Worm (Caenorhabditis elegans) whole organism, mixed stage, embryonic: ENCODE results near the gene F46G10.2.
A peak's percentile ranks its signal among the peaks of the same experiment; 100 is the strongest.

Source experiments
- M03D4.4 ChIP-seq: sonication (generic microtip); optimal IDR thresholded peaks from 2 replicates; lab custom pipeline; 2017; ENCODE audit warnings: mild to moderate bottlenecking, missing genetic modification characterization, missing compliant biosample characterization
- ceh-43 ChIP-seq: fragments of 200-800 bp; sonication (Bioruptor generic); optimal IDR thresholded peaks from 2 replicates; lab custom pipeline; 2018; ENCODE audit warnings: mild to moderate bottlenecking, missing genetic modification characterization, moderate library complexity, missing compliant biosample characterization
- ceh-83 ChIP-seq: fragments of 200-800 bp; sonication (Bioruptor generic); optimal IDR thresholded peaks from 2 replicates; lab custom pipeline; 2018; ENCODE audit warnings: mild to moderate bottlenecking, missing genetic modification characterization, missing compliant biosample characterization
- ces-1 ChIP-seq: fragments of 150-350 bp; optimal IDR thresholded peaks from 2 replicates; lab custom pipeline; 2014; ENCODE audit warnings: missing biosample characterization, missing genetic modification reagents, missing genetic modification characterization
- cnd-1 ChIP-seq: fragments of 200-800 bp; sonication (Bioruptor generic); optimal IDR thresholded peaks from 2 replicates; lab custom pipeline; 2018; ENCODE audit warnings: mild to moderate bottlenecking, missing genetic modification characterization, missing compliant biosample characterization
- drap-1 ChIP-seq: fragments of 200-800 bp; sonication (Bioruptor generic); optimal IDR thresholded peaks from 3 replicates; lab custom pipeline; 2018; ENCODE audit warnings: mild to moderate bottlenecking, missing genetic modification characterization, missing compliant biosample characterization
- elt-1 ChIP-seq: sonication (generic microtip); optimal IDR thresholded peaks from 2 replicates; lab custom pipeline; 2017; ENCODE audit warnings: missing genetic modification characterization, mild to moderate bottlenecking, missing compliant biosample characterization, antibody characterized with exemption, moderate library complexity, borderline replicate concordance; ENCODE audit not compliant: insufficient read depth
- elt-3 ChIP-seq: fragments of 150-350 bp; optimal IDR thresholded peaks from 2 replicates; lab custom pipeline; 2014; ENCODE audit warnings: missing biosample characterization, missing genetic modification characterization
- flh-1 ChIP-seq: fragments of 200-800 bp; sonication (Bioruptor generic); optimal IDR thresholded peaks from 2 replicates; lab custom pipeline; 2018; ENCODE audit warnings: mild to moderate bottlenecking, missing genetic modification characterization, moderate library complexity, missing compliant biosample characterization
- ham-2 ChIP-seq: fragments of 200-800 bp; sonication (Bioruptor generic); optimal IDR thresholded peaks from 2 replicates; lab custom pipeline; 2018; ENCODE audit warnings: mild to moderate bottlenecking, missing genetic modification characterization, missing compliant biosample characterization
- hlh-1 ChIP-seq: fragments of 150-350 bp; optimal IDR thresholded peaks from 2 replicates; lab custom pipeline; 2014; ENCODE audit warnings: missing biosample characterization, missing genetic modification reagents, missing genetic modification characterization
- lin-13 ChIP-seq: fragments of 150-350 bp; optimal IDR thresholded peaks from 2 replicates; lab custom pipeline; 2014; ENCODE audit warnings: missing biosample characterization, missing genetic modification characterization
- lin-32 ChIP-seq: fragments of 200-800 bp; sonication (Bioruptor generic); optimal IDR thresholded peaks from 2 replicates; lab custom pipeline; 2018; ENCODE audit warnings: mild to moderate bottlenecking, missing genetic modification characterization, missing compliant biosample characterization
- lsy-2 ChIP-seq: fragments of 150-350 bp; optimal IDR thresholded peaks from 2 replicates; lab custom pipeline; 2014; ENCODE audit warnings: missing biosample characterization, missing genetic modification characterization
- mab-5 ChIP-seq: fragments of 150-350 bp; optimal IDR thresholded peaks from 2 replicates; lab custom pipeline; 2014; ENCODE audit warnings: missing biosample characterization, missing genetic modification characterization
- mep-1 ChIP-seq: fragments of 150-350 bp; optimal IDR thresholded peaks from 2 replicates; lab custom pipeline; 2017; ENCODE audit warnings: missing biosample characterization, missing genetic modification reagents, missing genetic modification characterization, inconsistent platforms
- mls-2 ChIP-seq: sonication (generic microtip); optimal IDR thresholded peaks from 2 replicates; lab custom pipeline; 2016; ENCODE audit warnings: mild to moderate bottlenecking, missing genetic modification characterization, moderate library complexity, missing compliant biosample characterization
- nhr-12 ChIP-seq: fragments of 150-350 bp; optimal IDR thresholded peaks from 2 replicates; lab custom pipeline; 2014; ENCODE audit warnings: missing biosample characterization, missing genetic modification characterization
- nhr-2 ChIP-seq: fragments of 150-350 bp; optimal IDR thresholded peaks from 2 replicates; lab custom pipeline; 2014; ENCODE audit warnings: missing biosample characterization, missing genetic modification characterization
- nhr-237 ChIP-seq: fragments of 150-350 bp; optimal IDR thresholded peaks from 2 replicates; lab custom pipeline; 2014; ENCODE audit warnings: missing biosample characterization, missing genetic modification characterization
- nhr-76 ChIP-seq: sonication (generic microtip); optimal IDR thresholded peaks from 2 replicates; lab custom pipeline; 2017; ENCODE audit warnings: missing biosample characterization, missing genetic modification characterization
- pha-4 ChIP-seq: fragments of 150-350 bp; optimal IDR thresholded peaks from 2 replicates; lab custom pipeline; 2018; ENCODE audit warnings: missing biosample characterization, missing genetic modification reagents, missing genetic modification characterization
- sem-2 ChIP-seq: fragments of 200-800 bp; sonication (Bioruptor generic); optimal IDR thresholded peaks from 2 replicates; lab custom pipeline; 2018; ENCODE audit warnings: mild to moderate bottlenecking, missing genetic modification characterization, missing compliant biosample characterization
- snpc-4 ChIP-seq: fragments of 150-350 bp; optimal IDR thresholded peaks from 2 replicates; lab custom pipeline; 2014; ENCODE audit warnings: missing biosample characterization, missing genetic modification characterization
- sptf-1 ChIP-seq: sonication (generic microtip); optimal IDR thresholded peaks from 2 replicates; lab custom pipeline; 2017; ENCODE audit warnings: mild to moderate bottlenecking, missing genetic modification characterization, moderate library complexity, missing compliant biosample characterization
- unc-120 ChIP-seq: sonication (generic microtip); optimal IDR thresholded peaks from 2 replicates; lab custom pipeline; 2017; ENCODE audit warnings: missing genetic modification characterization, missing compliant biosample characterization; ENCODE audit not compliant: poor library complexity, severe bottlenecking
- unc-39 ChIP-seq: fragments of 150-350 bp; optimal IDR thresholded peaks from 2 replicates; lab custom pipeline; 2014; ENCODE audit warnings: missing biosample characterization, missing genetic modification characterization
- unc-62 ChIP-seq: fragments of 150-350 bp; optimal IDR thresholded peaks from 2 replicates; lab custom pipeline; 2014; ENCODE audit warnings: missing biosample characterization, missing genetic modification reagents, missing genetic modification characterization
- zip-8 ChIP-seq: fragments of 150-350 bp; optimal IDR thresholded peaks from 2 replicates; lab custom pipeline; 2014; ENCODE audit warnings: missing biosample characterization, missing genetic modification characterization
- ztf-11 ChIP-seq: fragments of 150-350 bp; optimal IDR thresholded peaks from 2 replicates; lab custom pipeline; 2014; ENCODE audit warnings: missing biosample characterization, missing genetic modification characterization

F46G10.2 gene

DNA sequence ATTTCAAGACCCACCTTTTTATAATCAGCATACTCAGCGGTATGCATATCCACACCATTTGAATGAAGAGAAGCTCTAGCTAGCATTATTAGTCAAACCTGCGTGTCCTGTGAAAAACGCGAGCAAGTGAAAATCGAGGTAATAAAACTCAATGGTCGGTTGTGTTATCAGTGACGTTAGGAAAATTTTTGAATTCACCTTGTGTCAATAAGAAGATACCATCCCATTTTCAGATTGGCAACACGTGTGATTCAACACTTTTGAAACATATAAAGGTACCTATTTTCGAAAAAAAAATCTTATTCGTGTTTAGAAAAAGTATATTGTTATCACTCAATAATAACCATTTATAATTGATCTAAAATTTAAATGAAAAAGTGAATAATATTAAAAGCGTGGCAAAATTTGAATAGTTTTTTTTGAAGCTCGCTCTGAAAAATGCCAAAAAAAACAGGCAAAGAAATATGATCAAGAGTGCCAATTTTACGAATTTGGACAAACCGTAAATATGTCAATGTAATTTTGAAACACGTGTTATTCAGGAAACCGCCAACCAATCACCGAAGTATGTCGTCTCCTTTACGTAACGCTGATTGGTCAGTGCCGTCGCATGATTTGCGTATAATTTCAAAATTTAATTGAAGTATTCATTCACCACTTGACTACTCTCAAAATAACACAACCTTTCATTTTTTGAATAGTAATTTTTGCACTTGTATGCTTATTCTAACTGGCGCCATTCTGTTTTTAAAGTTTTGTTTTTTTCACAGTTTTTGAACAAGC is 10.9 kb upstream of the F46G10.2 start, which contains the start of gene F46G10.1:
Gene F46G10.1, minus strand, starts transcription at position 115 of the 783 bp plus-strand sequence.
- no peak for TF ChIP-seq mep-1
- no peak for TF ChIP-seq elt-1 (tag; lab: Kevin White, UChicago)
- no peak for TF ChIP-seq snpc-4 (tag; lab: Kevin White, UChicago)
- TF ChIP-seq nhr-237 (tag; lab: Kevin White, UChicago) = no peak
- no peak for TF ChIP-seq nhr-12 (tag; lab: Kevin White, UChicago)
- TF ChIP-seq unc-120 (tag; lab: Kevin White, UChicago) = no peak
- no peak for TF ChIP-seq lsy-2 (tag; lab: Kevin White, UChicago)
- TF ChIP-seq ceh-83 = no peak
- TF ChIP-seq sem-2 (GFP tag; lab: Kevin White, UChicago) = no peak
- no peak for TF ChIP-seq ztf-11 (tag; lab: Kevin White, UChicago)
- no peak for TF ChIP-seq nhr-2 (tag; lab: Kevin White, UChicago)
- TF ChIP-seq unc-62 = no peak
- TF ChIP-seq ham-2 (GFP tag; lab: Kevin White, UChicago) = no peak
- no peak for TF ChIP-seq flh-1 (GFP tag; lab: Kevin White, UChicago)

DNA sequence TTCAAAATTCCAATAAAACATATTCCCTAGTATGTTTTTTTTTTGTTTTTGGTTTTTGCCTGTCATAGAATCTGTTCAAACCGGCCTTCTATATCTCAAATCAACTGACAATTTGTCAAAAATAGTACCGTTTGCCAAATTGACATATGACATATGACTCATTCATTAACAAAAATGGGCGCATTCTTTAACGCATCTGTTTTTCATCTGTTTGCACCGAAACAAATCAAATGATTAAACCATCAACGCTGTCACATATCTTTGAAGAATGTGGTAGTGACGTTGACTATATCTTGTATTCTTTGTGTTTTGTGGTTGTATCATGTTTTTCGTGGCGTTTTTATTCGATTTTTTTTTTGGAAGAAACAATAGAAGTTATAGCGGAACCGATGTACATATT is 7.7 kb upstream of the F46G10.2 start:
- no peak for TF ChIP-seq zip-8 (tag; lab: Kevin White, UChicago)
- TF ChIP-seq, all 35 proteins: peak for 0

DNA sequence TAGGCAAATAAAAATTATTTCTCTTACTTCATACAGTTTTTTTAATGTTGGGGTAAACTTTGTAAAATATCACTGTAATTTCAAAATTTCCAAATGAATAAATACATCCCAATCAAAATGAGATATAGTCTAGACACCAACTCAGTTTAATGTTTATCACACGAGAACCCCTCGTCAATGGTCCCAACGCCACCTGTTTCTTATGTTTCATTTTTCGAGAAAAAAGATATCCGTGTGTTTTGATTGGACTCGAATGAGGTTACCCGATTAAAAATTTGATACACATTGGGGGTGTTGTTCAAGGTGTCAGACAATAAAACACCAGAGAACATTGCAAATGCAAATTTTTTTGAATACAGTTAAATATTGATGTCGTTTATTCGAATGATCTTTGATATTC is 5.2 kb upstream of the F46G10.2 start:
- TF ChIP-seq ham-2 (GFP tag; lab: Kevin White, UChicago) = no peak
- TF ChIP-seq sptf-1 = no peak
- TF ChIP-seq hlh-1 = peak; percentile 80
- no peak for TF ChIP-seq elt-1 (tag; lab: Kevin White, UChicago)
- TF ChIP-seq nhr-76 (tag; lab: Kevin White, UChicago) = no peak
- no peak for TF ChIP-seq M03D4.4 (tag; lab: Kevin White, UChicago)

DNA sequence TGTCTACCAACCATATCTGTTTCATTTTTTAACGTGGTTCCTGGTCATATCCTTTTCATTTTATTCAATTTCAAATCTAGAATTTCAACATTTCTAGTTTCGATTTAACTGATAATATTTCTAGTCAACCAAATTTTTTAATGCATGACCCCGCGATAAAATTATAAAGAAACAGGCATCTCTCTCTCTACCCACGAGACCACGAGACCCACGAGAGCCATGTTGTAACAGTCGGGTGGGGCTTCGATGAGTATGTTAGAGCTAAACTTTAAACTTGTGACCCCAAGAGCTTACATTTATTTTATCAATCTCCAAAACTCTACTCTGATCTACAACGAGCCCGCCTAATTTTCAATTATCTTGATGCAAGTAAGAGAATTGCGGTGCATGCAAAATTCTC is 4.4 kb upstream of the F46G10.2 start:
- peak; percentile 16 for TF ChIP-seq hlh-1
- no peak for TF ChIP-seq ham-2 (GFP tag; lab: Kevin White, UChicago)
- TF ChIP-seq, all 35 proteins: peak for 1

DNA sequence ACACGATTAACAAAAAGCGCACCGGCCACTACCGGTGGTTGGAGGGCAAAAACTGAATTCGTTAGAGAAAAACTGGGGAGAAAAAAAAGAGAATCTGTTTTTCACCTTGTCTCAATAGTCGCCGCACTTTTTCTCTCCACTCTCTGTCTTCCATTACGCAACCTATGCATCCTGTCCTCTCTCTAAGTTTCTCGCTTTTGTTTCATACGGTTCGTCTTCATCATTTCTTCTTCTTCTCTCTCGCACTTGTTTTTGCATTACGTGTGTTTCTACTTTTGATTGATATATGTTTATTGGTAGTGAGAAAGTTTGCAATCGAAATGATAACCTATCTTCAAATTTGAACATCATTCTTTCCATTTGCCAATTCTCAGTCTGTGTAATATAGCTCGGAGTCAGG is 2.2 kb upstream of the F46G10.2 start:
- TF ChIP-seq hlh-1 (no peak), lsy-2 (tag; lab: Kevin White, UChicago) (no peak), ces-1 (no peak), nhr-76 (tag; lab: Kevin White, UChicago) (no peak), pha-4 (no peak), zip-8 (tag; lab: Kevin White, UChicago) (peak; percentile 2), snpc-4 (tag; lab: Kevin White, UChicago) (no peak), lin-13 (tag; lab: Kevin White, UChicago) (no peak), elt-3 (tag; lab: Kevin White, UChicago) (no peak), nhr-2 (tag; lab: Kevin White, UChicago) (no peak), nhr-12 (tag; lab: Kevin White, UChicago) (no peak), unc-62 (peak; percentile 27), lin-32 (GFP tag; lab: Kevin White, UChicago) (no peak), sem-2 (GFP tag; lab: Kevin White, UChicago) (no peak), sptf-1 (no peak), unc-39 (tag; lab: Kevin White, UChicago) (no peak)

DNA sequence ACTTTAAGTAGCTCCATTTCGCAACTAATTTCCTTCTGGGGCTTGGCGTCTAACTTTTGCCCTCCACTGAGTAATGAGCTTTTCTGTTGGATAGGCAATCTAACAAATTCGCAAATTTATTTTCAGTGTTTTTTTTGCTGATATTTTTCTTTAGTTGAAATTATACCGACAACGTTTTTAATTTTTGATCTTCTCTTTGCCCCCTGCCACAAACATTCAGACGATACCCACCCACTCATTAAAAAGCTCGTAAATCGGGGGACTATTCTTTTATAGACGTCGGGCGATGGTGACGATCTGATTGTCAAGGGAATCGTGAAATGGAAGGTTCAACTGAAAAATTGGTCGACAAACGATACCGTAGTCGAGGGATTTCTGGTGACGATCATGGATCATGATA is 934 bp downstream of the F46G10.2 start:
- TF ChIP-seq ceh-83 (no peak), drap-1 (GFP tag; lab: Kevin White, UChicago) (no peak), mab-5 (tag; lab: Kevin White, UChicago) (no peak), pha-4 (no peak), ham-2 (GFP tag; lab: Kevin White, UChicago) (no peak), mls-2 (tag; lab: Kevin White, UChicago) (no peak), ces-1 (no peak), nhr-237 (tag; lab: Kevin White, UChicago) (no peak), cnd-1 (tag; lab: Kevin White, UChicago) (no peak), ceh-43 (GFP tag; lab: Kevin White, UChicago) (no peak), lin-32 (GFP tag; lab: Kevin White, UChicago) (no peak)
